Worm (Caenorhabditis elegans): ENCODE data around the gene dpf-4.

DNA sequence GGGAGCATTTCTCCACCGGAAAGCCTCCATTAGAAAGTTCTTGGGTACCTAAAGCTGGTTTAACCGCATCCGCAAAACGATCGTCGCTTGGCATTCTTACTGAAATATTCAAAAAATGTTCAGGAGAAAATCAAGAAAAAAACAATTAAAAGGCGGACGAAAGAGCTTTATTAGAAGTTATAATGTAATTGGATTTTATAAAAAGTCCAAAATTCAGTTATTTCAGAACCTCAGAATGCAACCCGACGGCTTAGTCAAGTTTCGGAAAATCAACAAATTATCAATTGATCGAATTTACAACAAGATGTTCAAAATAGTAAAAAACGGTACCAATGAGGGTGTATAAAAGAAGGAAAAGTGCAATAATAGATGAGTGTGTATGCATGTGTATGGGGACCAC lies 36.8 kb downstream of the dpf-4 start, which contains the start of gene pxl-1:
- no peak for TF ChIP-seq isw-1 (GFP tag; IDR thresholded peaks at IDR 0.05)
- TF ChIP-seq sox-4 (tag; optimal IDR thresholded peaks at IDR 0.05), result no peak
- TF ChIP-seq pqm-1 (tag; optimal IDR thresholded peaks at IDR 0.05), result no peak
- no peak for TF ChIP-seq mep-1 (tag; optimal IDR thresholded peaks at IDR 0.05)
- TF ChIP-seq aly-2 (tag; optimal IDR thresholded peaks at IDR 0.05), result no peak
- no peak for TF ChIP-seq lin-39 (tag; optimal IDR thresholded peaks at IDR 0.05)
- TF ChIP-seq ceh-88 (GFP tag; IDR thresholded peaks at IDR 0.05), result no peak
- TF ChIP-seq dsc-1 (tag; optimal IDR thresholded peaks at IDR 0.05), result no peak
- TF ChIP-seq ama-1 (optimal IDR thresholded peaks at IDR 0.05), result no peak
- TF ChIP-seq nhr-12 (tag; optimal IDR thresholded peaks at IDR 0.05), result no peak
- TF ChIP-seq snpc-4 (tag; optimal IDR thresholded peaks at IDR 0.05), result no peak

All from whole organism, L1 larva.